Worm (Caenorhabditis elegans): ENCODE results near the gene baz-2.

- TF ChIP-seq nhr-237 (tag; optimal IDR thresholded peaks at IDR 0.05): no peak
- TF ChIP-seq elt-3 (tag; optimal IDR thresholded peaks at IDR 0.05): no peak
- no peak for TF ChIP-seq flh-1 (GFP tag; optimal IDR thresholded peaks at IDR 0.05)
Measured at ce11 chrIII:7672411-7672810, 16.6 kb upstream of the baz-2 start.

Measured in whole organism, mixed stage, embryonic.